Worm (Caenorhabditis elegans) whole organism, L4 larva: ENCODE measurements around the gene rpc-1.

Experiments used
- F49E8.2 ChIP-seq: sonication (generic microtip); optimal IDR thresholded peaks from 2 replicates; lab custom pipeline; 2016; ENCODE audit warnings: missing compliant biosample characterization, mild to moderate bottlenecking, missing genetic modification characterization, borderline replicate concordance
- T20F7.1 ChIP-seq: fragments of 200-800 bp; sonication (Bioruptor generic); optimal IDR thresholded peaks from 2 replicates; lab custom pipeline; 2018; ENCODE audit warnings: mild to moderate bottlenecking, missing genetic modification characterization, missing compliant biosample characterization
- T26A8.4 ChIP-seq: fragments of 200-800 bp; sonication (Bioruptor generic); IDR thresholded peaks from 2 replicates; pipeline ENCODE4 v1.3.6; 2022; ENCODE audit warnings: missing genetic modification characterization, missing compliant biosample characterization
- Y105C5A.15 ChIP-seq: fragments of 200-800 bp; sonication (Bioruptor generic); IDR thresholded peaks from 2 replicates; pipeline ENCODE4 v1.3.6; 2022; ENCODE audit warnings: missing genetic modification characterization, missing compliant biosample characterization
- Y5F2A.4 ChIP-seq: fragments of 200-800 bp; sonication (Bioruptor generic); optimal IDR thresholded peaks from 2 replicates; lab custom pipeline; 2018; ENCODE audit warnings: mild to moderate bottlenecking, missing genetic modification characterization, missing compliant biosample characterization
- ZK546.5 ChIP-seq, 2 experiments: sonication (generic microtip); optimal IDR thresholded peaks; 2 replicates each; lab custom pipeline; 2017; ENCODE audit warnings: missing biosample characterization in 2 of 2, missing genetic modification characterization in 2 of 2
- aha-1 ChIP-seq: fragments of 150-350 bp; peaks from one replicate; lab custom pipeline; 2014; ENCODE audit warnings: missing biosample characterization, missing genetic modification characterization
- aly-2 ChIP-seq: sonication (generic microtip); optimal IDR thresholded peaks from 2 replicates; lab custom pipeline; 2018; ENCODE audit warnings: missing biosample characterization, missing genetic modification characterization
- ceh-28 ChIP-seq: fragments of 150-350 bp; optimal IDR thresholded peaks from 2 replicates; lab custom pipeline; 2014; ENCODE audit warnings: missing biosample characterization, missing genetic modification reagents, missing genetic modification characterization
- ceh-32 ChIP-seq: sonication (generic microtip); optimal IDR thresholded peaks from 2 replicates; lab custom pipeline; 2016; ENCODE audit warnings: mild to moderate bottlenecking, missing genetic modification characterization, missing compliant biosample characterization; ENCODE audit not compliant: poor library complexity
- ceh-82 ChIP-seq: sonication (generic microtip); optimal IDR thresholded peaks from 2 replicates; lab custom pipeline; 2017; ENCODE audit warnings: missing biosample characterization, missing genetic modification characterization
- cey-2 ChIP-seq: sonication (generic microtip); optimal IDR thresholded peaks from 3 replicates; lab custom pipeline; 2017; ENCODE audit warnings: missing genetic modification characterization, mild to moderate bottlenecking, missing compliant biosample characterization, antibody characterized with exemption, borderline replicate concordance; ENCODE audit not compliant: insufficient read depth
- daf-12 ChIP-seq: fragments of 150-350 bp; optimal IDR thresholded peaks from 2 replicates; lab custom pipeline; 2014; ENCODE audit warnings: missing biosample characterization, missing genetic modification reagents, missing genetic modification characterization
- daf-19 ChIP-seq: fragments of 200-800 bp; sonication (Bioruptor generic); conservative IDR thresholded peaks from 2 replicates; pipeline ENCODE4 v1.3.6; 2022; ENCODE audit warnings: missing genetic modification characterization, missing compliant biosample characterization
- dmd-6 ChIP-seq: fragments of 200-800 bp; sonication (Bioruptor generic); IDR thresholded peaks from 2 replicates; pipeline ENCODE4 v1.3.6; 2022; ENCODE audit warnings: missing genetic modification reagents, missing genetic modification characterization, missing compliant biosample characterization
- dve-1 ChIP-seq: sonication (generic microtip); optimal IDR thresholded peaks from 2 replicates; lab custom pipeline; 2017; ENCODE audit warnings: antibody characterized with exemption, mild to moderate bottlenecking, missing genetic modification characterization, missing compliant biosample characterization; ENCODE audit not compliant: insufficient read depth
- egl-43 ChIP-seq: fragments of 200-800 bp; sonication (Bioruptor generic); IDR thresholded peaks from 2 replicates; pipeline ENCODE4 v1.3.6; 2022; ENCODE audit warnings: missing genetic modification reagents, missing genetic modification characterization, missing compliant biosample characterization
- fos-1 ChIP-seq: fragments of 150-350 bp; optimal IDR thresholded peaks from 2 replicates; lab custom pipeline; 2014; ENCODE audit warnings: missing biosample characterization, missing genetic modification characterization
- hlh-30 ChIP-seq: sonication (generic microtip); optimal IDR thresholded peaks from 2 replicates; lab custom pipeline; 2017; ENCODE audit warnings: antibody characterized with exemption, mild to moderate bottlenecking, missing genetic modification characterization, missing compliant biosample characterization; ENCODE audit not compliant: insufficient read depth
- hmg-1.1 ChIP-seq: fragments of 200-800 bp; sonication (Bioruptor generic); IDR thresholded peaks from 2 replicates; pipeline ENCODE4 v1.3.6; 2022; ENCODE audit warnings: missing genetic modification reagents, missing genetic modification characterization, missing compliant biosample characterization
- lin-15B ChIP-seq: fragments of 150-350 bp; sonication (generic microtip); optimal IDR thresholded peaks from 3 replicates; lab custom pipeline; 2014; ENCODE audit warnings: missing biosample characterization, missing genetic modification characterization
- lin-38 ChIP-seq: fragments of 200-800 bp; sonication (Bioruptor generic); IDR thresholded peaks from 2 replicates; pipeline ENCODE4 v1.3.6; 2022; ENCODE audit warnings: missing genetic modification reagents, missing genetic modification characterization, missing compliant biosample characterization
- lin-39 ChIP-seq: fragments of 150-350 bp; optimal IDR thresholded peaks from 2 replicates; lab custom pipeline; 2014; ENCODE audit warnings: missing biosample characterization, missing genetic modification reagents, missing genetic modification characterization
- lir-3 ChIP-seq: sonication (generic microtip); optimal IDR thresholded peaks from 2 replicates; lab custom pipeline; 2016; ENCODE audit warnings: mild to moderate bottlenecking, missing genetic modification characterization, missing compliant biosample characterization
- lsy-2 ChIP-seq, 2 experiments: fragments of 150-350 bp in 1 of 2; sonication (generic microtip) in 1 of 2; optimal IDR thresholded peaks; 2 replicates each; lab custom pipeline; 2014 to 2017; ENCODE audit warnings: missing biosample characterization in 2 of 2, missing genetic modification characterization in 2 of 2
- mdl-1 ChIP-seq, 2 experiments: fragments of 150-350 bp in 1 of 2; sonication (generic microtip) in 1 of 2; optimal IDR thresholded peaks; 2 replicates each; lab custom pipeline; 2014 to 2017; ENCODE audit warnings: missing biosample characterization in 2 of 2, missing genetic modification characterization in 2 of 2
- mdt-29 ChIP-seq: fragments of 200-800 bp; sonication (Bioruptor generic); IDR thresholded peaks from 2 replicates; pipeline ENCODE4 v1.3.6; 2022; ENCODE audit warnings: missing genetic modification reagents, missing genetic modification characterization, missing compliant biosample characterization
- mep-1 ChIP-seq: fragments of 150-350 bp; sonication (generic microtip); optimal IDR thresholded peaks from 3 replicates; lab custom pipeline; 2014; ENCODE audit warnings: missing biosample characterization, missing genetic modification characterization
- mxl-2 ChIP-seq: fragments of 200-800 bp; sonication (Bioruptor generic); conservative IDR thresholded peaks from 2 replicates; pipeline ENCODE4 v1.3.6; 2022; ENCODE audit warnings: missing genetic modification reagents, missing genetic modification characterization, missing compliant biosample characterization
- mxl-3 ChIP-seq: fragments of 200-800 bp; sonication (Bioruptor generic); optimal IDR thresholded peaks from 2 replicates; lab custom pipeline; 2018; ENCODE audit warnings: mild to moderate bottlenecking, missing genetic modification characterization, missing compliant biosample characterization
- nhr-48 ChIP-seq: sonication (generic microtip); optimal IDR thresholded peaks from 2 replicates; lab custom pipeline; 2016; ENCODE audit warnings: mild to moderate bottlenecking, missing genetic modification characterization, missing compliant biosample characterization
- nhr-77 ChIP-seq: fragments of 150-350 bp; optimal IDR thresholded peaks from 2 replicates; lab custom pipeline; 2014; ENCODE audit warnings: missing biosample characterization, missing genetic modification characterization
- pha-4 ChIP-seq, 2 experiments: fragments of 150-350 bp in 1 of 2; fragments of 200-800 bp in 1 of 2; sonication (Bioruptor generic) in 1 of 2; IDR thresholded peaks in 1 of 2; optimal IDR thresholded peaks in 1 of 2; 2 replicates each; pipeline versions ENCODE4 v1.3.6 to Lab custom; 2014 to 2022; ENCODE audit warnings: missing genetic modification characterization in 2 of 2, missing genetic modification reagents in 2 of 2, missing biosample characterization in 1 of 2, missing compliant biosample characterization in 1 of 2
- php-3 ChIP-seq: fragments of 200-800 bp; sonication (Bioruptor generic); IDR thresholded peaks from 2 replicates; pipeline ENCODE4 v1.3.6; 2022; ENCODE audit warnings: missing genetic modification reagents, missing genetic modification characterization, missing compliant biosample characterization
- pqm-1 ChIP-seq: sonication (generic microtip); optimal IDR thresholded peaks from 2 replicates; lab custom pipeline; 2017; ENCODE audit warnings: missing biosample characterization, missing genetic modification characterization
- saeg-2 ChIP-seq: fragments of 200-800 bp; sonication (Bioruptor generic); IDR thresholded peaks from 2 replicates; pipeline ENCODE4 v1.3.6; 2022; ENCODE audit warnings: missing genetic modification reagents, missing genetic modification characterization, missing compliant biosample characterization
- set-16 ChIP-seq: fragments of 200-800 bp; sonication (Bioruptor generic); IDR thresholded peaks from 2 replicates; pipeline ENCODE4 v1.3.6; 2022; ENCODE audit warnings: missing genetic modification reagents, missing genetic modification characterization, missing compliant biosample characterization
- skn-1 ChIP-seq: fragments of 150-350 bp; optimal IDR thresholded peaks from 2 replicates; lab custom pipeline; 2014; ENCODE audit warnings: missing biosample characterization, missing genetic modification characterization
- snpc-4 ChIP-seq: fragments of 150-350 bp; optimal IDR thresholded peaks from 2 replicates; lab custom pipeline; 2014; ENCODE audit warnings: missing biosample characterization, missing genetic modification characterization
- tra-1 ChIP-seq: fragments of 200-800 bp; sonication (Bioruptor generic); IDR thresholded peaks from 2 replicates; pipeline ENCODE4 v1.3.6; 2022; ENCODE audit warnings: missing genetic modification reagents, missing genetic modification characterization, missing compliant biosample characterization
- unc-62 ChIP-seq, 3 experiments: fragments of 150-350 bp in 1 of 3; sonication (generic microtip); optimal IDR thresholded peaks in 2 of 3; peaks in 1 of 3; 1 replicate in 1 of 3; 2 replicates in 2 of 3; lab custom pipeline; 2014 to 2017; ENCODE audit warnings: missing biosample characterization in 3 of 3, missing genetic modification characterization in 3 of 3, missing genetic modification reagents in 3 of 3, missing genotype in 1 of 3
- zag-1 ChIP-seq: fragments of 150-350 bp; optimal IDR thresholded peaks from 2 replicates; lab custom pipeline; 2014; ENCODE audit warnings: missing biosample characterization, missing genetic modification characterization
- zfp-2 ChIP-seq: sonication (generic microtip); optimal IDR thresholded peaks from 2 replicates; lab custom pipeline; 2016; ENCODE audit warnings: mild to moderate bottlenecking, missing genetic modification characterization, missing compliant biosample characterization

The rpc-1 gene

DNA sequence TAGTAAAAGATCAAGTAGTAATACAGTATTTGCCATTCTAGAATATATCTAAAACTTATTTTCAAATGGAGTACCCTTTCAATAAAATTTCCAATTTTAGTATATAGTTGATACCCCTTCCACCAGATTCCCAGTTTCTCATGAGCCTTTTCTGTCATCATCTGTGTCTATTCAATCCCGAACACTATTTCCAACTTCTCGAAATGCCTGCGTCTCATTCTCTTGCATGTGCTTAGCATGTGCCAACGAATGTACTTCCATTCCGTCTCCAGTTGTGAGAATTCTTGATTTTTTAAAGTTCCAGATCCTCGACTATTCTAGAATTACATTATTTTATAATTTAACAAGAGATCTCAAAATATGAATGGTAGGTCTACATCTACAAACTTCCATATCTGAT, 1.0 kb upstream of the rpc-1 start, which contains the start of gene C42D4.18:
TSS of gene C42D4.18 (plus strand) at position 231 of the 400 bp plus-strand sequence.
- TF ChIP-seq mdl-1 (tag; optimal IDR thresholded peaks at IDR 0.05; lab: Kevin White, UChicago) (peak in 1 of 2 experiments; percentile 65), mxl-2 (GFP tag; lab: Robert Waterston, UW) (peak; percentile 29; the same call in 1 of the 2 replicates), lsy-2 (tag; optimal IDR thresholded peaks at IDR 0.05; lab: Kevin White, UChicago) (peak in 1 of 2 experiments; percentile 39), pqm-1 (tag; lab: Kevin White, UChicago) (no peak), ZK546.5 (tag; optimal IDR thresholded peaks at IDR 0.05; lab: Kevin White, UChicago) (no peak), hlh-30 (peak; percentile 86), hmg-1.1 (GFP tag; lab: Robert Waterston, UW) (peak; percentile 28; the same call in 1 of the 2 replicates), mxl-3 (GFP tag; lab: Kevin White, UChicago) (peak; percentile 5), cey-2 (no peak), zfp-2 (tag; lab: Kevin White, UChicago) (no peak), daf-19 (GFP tag; lab: Robert Waterston, UW) (no peak), aly-2 (no peak), tra-1 (GFP tag; lab: Robert Waterston, UW) (no peak)

DNA sequence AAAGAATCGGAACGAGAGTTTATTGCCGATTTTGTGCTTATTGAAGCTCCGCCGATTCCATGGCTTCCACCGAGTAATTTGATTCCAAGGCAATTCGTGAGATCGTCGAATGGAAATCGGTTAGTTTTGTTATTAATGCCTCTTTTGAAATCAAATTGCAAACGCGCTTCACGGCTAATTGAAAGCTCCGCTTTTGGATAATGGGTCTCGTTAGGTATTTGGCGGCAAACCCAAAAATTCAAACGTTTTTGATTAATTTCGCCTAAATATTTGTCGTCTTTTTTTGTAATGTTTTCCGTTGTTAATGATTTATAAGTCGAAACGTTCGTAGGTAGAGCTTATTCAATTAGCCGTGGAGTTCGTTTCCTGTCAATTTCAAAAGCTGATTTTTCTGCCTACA, 6.0 kb downstream of the rpc-1 start:
- TF ChIP-seq mep-1 (tag; lab: Kevin White, UChicago) (no peak), F49E8.2 (tag; lab: Kevin White, UChicago) (no peak), daf-12 (tag; lab: Kevin White, UChicago) (no peak), unc-62 (GFP tag; optimal IDR thresholded peaks at IDR 0.05 in 1 of 2; lab: Kevin White, UChicago) (no peak), unc-62 (tag; optimal IDR thresholded peaks at IDR 0.05; lab: Kevin White, UChicago) (no peak), aly-2 (no peak), saeg-2 (GFP tag; lab: Robert Waterston, UW) (no peak), nhr-77 (tag; lab: Kevin White, UChicago) (no peak), ceh-32 (tag; lab: Kevin White, UChicago) (no peak), php-3 (GFP tag; lab: Robert Waterston, UW) (no peak), ZK546.5 (tag; optimal IDR thresholded peaks at IDR 0.05; lab: Kevin White, UChicago) (no peak), lir-3 (tag; lab: Kevin White, UChicago) (no peak), fos-1 (no peak), ceh-82 (tag; lab: Kevin White, UChicago) (no peak), pha-4 (GFP tag; IDR thresholded peaks at IDR 0.05; lab: Robert Waterston, UW) (no peak), pha-4 (tag; optimal IDR thresholded peaks at IDR 0.05; lab: Kevin White, UChicago) (no peak), Y5F2A.4 (no peak), skn-1 (tag; lab: Kevin White, UChicago) (no peak), hlh-30 (no peak)

DNA sequence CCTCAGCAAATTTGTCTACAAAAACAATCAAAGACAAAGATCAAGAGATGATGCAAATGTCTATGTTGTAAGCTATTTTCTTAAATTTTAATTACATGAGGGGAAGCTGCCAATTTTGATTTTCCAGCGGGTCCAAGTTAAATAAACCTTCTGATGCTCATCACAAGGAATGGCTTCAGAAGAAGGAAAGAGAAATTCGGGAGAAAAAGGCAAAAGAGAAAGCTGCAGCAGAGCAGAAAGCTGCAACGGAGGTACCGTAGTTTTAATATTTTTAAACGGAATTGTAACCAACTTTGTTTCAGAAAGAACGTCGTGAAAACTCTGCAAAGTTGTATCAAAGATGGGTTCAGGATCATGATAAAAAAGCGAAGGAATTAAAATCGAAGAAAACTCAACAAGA, 7.4 kb downstream of the rpc-1 start:
- no peak for TF ChIP-seq lin-39 (tag; lab: Kevin White, UChicago)
- TF ChIP-seq zag-1 (tag; lab: Kevin White, UChicago) = no peak
- TF ChIP-seq dmd-6 (GFP tag; lab: Robert Waterston, UW) = no peak
- TF ChIP-seq aha-1 = peak; percentile 94
- no peak for TF ChIP-seq hmg-1.1 (GFP tag; lab: Robert Waterston, UW)

DNA sequence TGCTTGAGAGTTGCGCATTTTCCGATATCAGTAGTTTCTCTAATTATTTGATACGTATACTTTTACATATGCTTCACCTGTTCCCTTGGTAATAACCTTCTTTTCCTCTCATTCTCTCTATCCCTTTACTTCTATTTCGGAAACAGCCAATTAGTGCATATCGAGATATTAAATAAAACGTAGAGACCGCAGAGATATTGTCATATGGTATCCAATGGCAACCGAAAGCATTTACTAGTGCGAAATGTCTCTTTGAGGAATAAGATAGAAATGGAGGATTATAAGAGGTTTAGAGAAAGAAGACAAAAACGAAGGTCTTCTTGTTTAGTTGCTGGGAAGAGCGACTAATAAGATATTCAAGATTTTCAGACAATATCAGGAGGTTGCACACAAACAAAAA, 9.2 kb downstream of the rpc-1 start, which contains the start of gene maph-9:
TSS of gene maph-9 (plus strand) at position 273 of the 400 bp plus-strand sequence.
- TF ChIP-seq aha-1 (peak; percentile 67), T26A8.4 (GFP tag; lab: Robert Waterston, UW) (no peak)
- TF ChIP-seq, all 104 proteins: peak for 1

DNA sequence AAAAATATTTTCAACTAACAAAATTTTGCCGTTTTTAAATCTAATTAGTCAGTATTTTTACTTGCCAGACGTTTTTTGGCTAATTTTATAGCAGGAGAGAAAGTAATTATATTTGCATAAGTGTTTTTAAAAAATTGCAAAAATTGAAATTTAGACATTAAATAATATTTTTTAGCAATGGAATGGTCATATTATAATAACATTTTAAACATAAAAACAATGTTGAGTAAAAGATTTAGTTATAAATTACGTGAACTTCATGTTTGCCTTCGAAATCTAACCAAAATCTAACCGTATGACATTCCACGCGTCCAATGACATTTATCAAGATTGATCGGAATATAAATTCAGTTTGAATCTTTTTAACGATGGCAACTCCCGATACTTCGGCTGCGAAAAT, 11.2 kb downstream of the rpc-1 start, which contains the start of gene C34D4.2:
TSS of gene C34D4.2 (plus strand) at position 301 of the 400 bp plus-strand sequence.
- no peak for TF ChIP-seq snpc-4
- TF ChIP-seq daf-19 (GFP tag; lab: Robert Waterston, UW) = no peak
- no peak for TF ChIP-seq set-16
- no peak for TF ChIP-seq mdt-29
- TF ChIP-seq lsy-2 (tag; optimal IDR thresholded peaks at IDR 0.05; lab: Kevin White, UChicago) = no peak
- TF ChIP-seq lin-38 = no peak
- TF ChIP-seq nhr-48 (tag; lab: Kevin White, UChicago) = no peak
- TF ChIP-seq dve-1 = no peak
- no peak for TF ChIP-seq Y105C5A.15 (GFP tag; lab: Robert Waterston, UW)
- no peak for TF ChIP-seq egl-43 (GFP tag; lab: Robert Waterston, UW)
- TF ChIP-seq lin-15B (tag; lab: Kevin White, UChicago) = no peak
- no peak for TF ChIP-seq hmg-1.1 (GFP tag; lab: Robert Waterston, UW)
- no peak for TF ChIP-seq ceh-28
- TF ChIP-seq T20F7.1 = no peak
